Fruit fly (Drosophila melanogaster): ENCODE data around the gene CG33688.

Gene CG33688

DNA sequence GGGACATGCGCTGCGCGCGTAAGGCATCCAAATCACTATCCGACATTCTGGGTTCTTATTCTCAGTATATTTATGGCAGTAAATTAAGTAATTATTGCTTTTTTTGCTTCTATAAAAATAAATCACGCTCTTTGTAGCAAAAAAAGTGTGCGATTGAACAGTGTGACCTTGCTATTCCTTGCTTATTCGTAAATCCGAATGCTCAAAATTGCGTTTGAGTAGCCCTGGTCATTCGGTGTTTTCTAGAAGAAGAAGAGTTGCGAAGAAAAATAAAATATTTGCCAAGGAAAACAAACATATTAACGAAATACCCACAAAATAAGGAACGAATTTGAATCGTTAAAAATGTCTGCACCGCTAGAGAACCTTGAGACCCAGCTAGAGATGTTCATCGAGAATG is 32.8 kb downstream of the CG33688 start, which contains the start of the genes PDCD-5 and MED10 (continued):
- TF ChIP-seq bbx (GFP tag; IDR thresholded peaks at IDR 0.05; ENCODE audit: partially characterized antibody) (0 out of 2 replicates have a peak, but pooled peaks have one; percentile 28), nom (GFP tag; optimal IDR thresholded peaks at IDR 0.05) (peak; percentile 51), Elba2 (GFP tag; optimal IDR thresholded peaks at IDR 0.05) (peak; percentile 44), CG3281 (GFP tag; optimal IDR thresholded peaks at IDR 0.05) (peak; percentile 72), CG30020 (tag; optimal IDR thresholded peaks at IDR 0.05) (peak; percentile 80), Lim3 (GFP tag; IDR thresholded peaks at IDR 0.05) (no peak)

dm6 chr3L:16232924-16233323 is 33.9 kb downstream of the CG33688 start, which contains the start of gene Hsc20:
TSS of gene Hsc20 (plus strand) at chr3L:16233127.
- peak in 1 of 2 experiments; percentile 88 for TF ChIP-seq Pdp1 (GFP tag; optimal IDR thresholded peaks at IDR 0.05)
- TF ChIP-seq CG12071 (GFP tag; optimal IDR thresholded peaks at IDR 0.05): no peak
- no peak for TF ChIP-seq zfh1 (GFP tag; IDR thresholded peaks at IDR 0.05)
- peak; percentile 22 for TF ChIP-seq exex (tag; optimal IDR thresholded peaks at IDR 0.05)
- no peak for TF ChIP-seq CG15073 (GFP tag; optimal IDR thresholded peaks at IDR 0.05)
- no peak for TF ChIP-seq nau (GFP tag; optimal IDR thresholded peaks at IDR 0.05)
- TF ChIP-seq CG18619 (GFP tag; optimal IDR thresholded peaks at IDR 0.05): no peak
- no peak for TF ChIP-seq cg (GFP tag; optimal IDR thresholded peaks at IDR 0.05)
- TF ChIP-seq ab (GFP tag; optimal IDR thresholded peaks at IDR 0.05): no peak
- TF ChIP-seq unc-4 (GFP tag; IDR thresholded peaks at IDR 0.05; ENCODE audit: partially characterized antibody): 0 out of 2 replicates have a peak, but pooled peaks have one; percentile 11
- no peak for TF ChIP-seq Fer3 (tag; optimal IDR thresholded peaks at IDR 0.05)
- TF ChIP-seq lov (optimal IDR thresholded peaks at IDR 0.05): no peak
- TF ChIP-seq lov (GFP tag; IDR thresholded peaks at IDR 0.05): no peak
- no peak for TF ChIP-seq chif (GFP tag; optimal IDR thresholded peaks at IDR 0.05)
- TF ChIP-seq CG13287 (GFP tag; IDR thresholded peaks at IDR 0.05; ENCODE audit: partially characterized antibody): peak; percentile 13; the same call in 1 of the 2 replicates
- TF ChIP-seq CG17328 (GFP tag; IDR thresholded peaks at IDR 0.05): no peak
- TF ChIP-seq klu (GFP tag; IDR thresholded peaks at IDR 0.05): no peak
- no peak for TF ChIP-seq org-1 (GFP tag; optimal IDR thresholded peaks at IDR 0.05)
- TF ChIP-seq CG32767 (GFP tag; IDR thresholded peaks at IDR 0.05): no peak
- no peak for TF ChIP-seq Neu2 (GFP tag; optimal IDR thresholded peaks at IDR 0.05; ENCODE audit: borderline replicate concordance)
- no peak for TF ChIP-seq CG10979 (tag; optimal IDR thresholded peaks at IDR 0.05)
- no peak for TF ChIP-seq CrebB (tag; optimal IDR thresholded peaks at IDR 0.05)
- no peak for TF ChIP-seq mam (GFP tag; optimal IDR thresholded peaks at IDR 0.05)
- no peak for TF ChIP-seq CG9932 (GFP tag; IDR thresholded peaks at IDR 0.05)
- no peak for TF ChIP-seq CG12744 (GFP tag; optimal IDR thresholded peaks at IDR 0.05)
- no peak for TF ChIP-seq slp2 (GFP tag; optimal IDR thresholded peaks at IDR 0.05)
- TF ChIP-seq MBD-R2 (GFP tag; IDR thresholded peaks at IDR 0.05): peak; percentile 65
- no peak for TF ChIP-seq CG10431 (GFP tag; optimal IDR thresholded peaks at IDR 0.05)
- no peak for TF ChIP-seq tio (GFP tag; optimal IDR thresholded peaks at IDR 0.05)
- no peak for TF ChIP-seq Drgx (GFP tag; IDR thresholded peaks at IDR 0.05)
- no peak for TF ChIP-seq Fer1 (GFP tag; optimal IDR thresholded peaks at IDR 0.05)
- no peak for TF ChIP-seq CG4854 (GFP tag; optimal IDR thresholded peaks at IDR 0.05)
- no peak for TF ChIP-seq CG11504 (tag; optimal IDR thresholded peaks at IDR 0.05)
- peak; percentile 29; the same call in 1 of the 2 replicates for TF ChIP-seq E2f2 (GFP tag; IDR thresholded peaks at IDR 0.05)
- TF ChIP-seq stwl (tag; optimal IDR thresholded peaks at IDR 0.05): peak; percentile 33
- peak; percentile 20 to 85 for TF ChIP-seq crp (GFP tag; optimal IDR thresholded peaks at IDR 0.05)
- no peak for TF ChIP-seq sr (GFP tag; IDR thresholded peaks at IDR 0.05)
- TF ChIP-seq Ada2b (GFP tag; IDR thresholded peaks at IDR 0.05): no peak
- TF ChIP-seq Hr39 (optimal IDR thresholded peaks at IDR 0.05): no peak
- TF ChIP-seq fd102C (GFP tag; optimal IDR thresholded peaks at IDR 0.05): no peak
- TF ChIP-seq BEAF-32 (GFP tag; optimal IDR thresholded peaks at IDR 0.05): peak; percentile 24
- peak; percentile 30 for TF ChIP-seq Dp (GFP tag; optimal IDR thresholded peaks at IDR 0.05)
- TF ChIP-seq pzg (GFP tag; optimal IDR thresholded peaks at IDR 0.05): peak; percentile 12

Data from whole organism, embryonic.